Fruit fly (Drosophila melanogaster): Measurements from ENCODE around the gene CG12502.

Gene CG12502

DNA sequence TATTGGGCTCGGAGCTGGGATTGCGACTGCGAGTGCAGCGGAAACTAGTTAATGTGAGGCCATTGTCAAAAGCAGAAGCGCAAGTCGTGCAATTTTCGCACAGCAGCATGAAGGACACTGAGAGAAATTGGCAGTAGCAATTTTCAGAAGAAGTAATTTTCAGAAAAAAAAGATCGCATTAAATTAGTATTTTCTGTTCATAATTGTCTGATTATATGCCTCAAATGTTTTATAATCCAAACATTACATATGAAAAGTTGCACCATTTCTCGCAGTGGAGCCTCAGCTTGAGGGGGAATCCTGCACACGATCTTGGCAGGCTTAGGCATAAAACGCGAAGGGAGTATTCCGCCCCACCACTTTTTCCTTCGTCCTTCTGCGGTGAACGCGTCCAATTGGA lies 39.2 kb downstream of the CG12502 start (continued):
- TF ChIP-seq CG13296 (GFP tag; optimal IDR thresholded peaks at IDR 0.05), result no peak
- no peak for TF ChIP-seq run (tag; optimal IDR thresholded peaks at IDR 0.05)
- TF ChIP-seq CG7786 (GFP tag; optimal IDR thresholded peaks at IDR 0.05), result peak; percentile 34
- TF ChIP-seq CG6272 (GFP tag; IDR thresholded peaks at IDR 0.05), result 0 out of 2 replicates have a peak, but pooled peaks have one; percentile 15
- no peak for TF ChIP-seq unc-4 (GFP tag; IDR thresholded peaks at IDR 0.05; ENCODE audit: partially characterized antibody)
- TF ChIP-seq CG5180 (GFP tag; optimal IDR thresholded peaks at IDR 0.05), result peak; percentile 28
- TF ChIP-seq Gsc (GFP tag; IDR thresholded peaks at IDR 0.05), result peak; percentile 34; the same call in 1 of the 2 replicates
- peak; percentile 83 for TF ChIP-seq CG2712 (tag; optimal IDR thresholded peaks at IDR 0.05)
- TF ChIP-seq CG8388 (GFP tag; optimal IDR thresholded peaks at IDR 0.05), result peak; percentile 76
- peak; percentile 59 for TF ChIP-seq CG8944 (GFP tag; optimal IDR thresholded peaks at IDR 0.05)
- no peak for TF ChIP-seq CkIIα-i1 (GFP tag; IDR thresholded peaks at IDR 0.05)
- peak; percentile 55; the same call in 1 of the 3 replicates for TF ChIP-seq ken (GFP tag; IDR thresholded peaks at IDR 0.05)
- peak; percentile 84 for TF ChIP-seq Ets65A (GFP tag)
- TF ChIP-seq bcd (GFP tag; optimal IDR thresholded peaks at IDR 0.05), result peak; percentile 39
- peak; percentile 87 for TF ChIP-seq Xrp1 (GFP tag; IDR thresholded peaks at IDR 0.05)
- TF ChIP-seq CG32772 (GFP tag; IDR thresholded peaks at IDR 0.05), result peak; percentile 73
- TF ChIP-seq az2 (GFP tag; optimal IDR thresholded peaks at IDR 0.05), result peak; percentile 68
- no peak for TF ChIP-seq D (optimal IDR thresholded peaks at IDR 0.05)
- TF ChIP-seq D (GFP tag; optimal IDR thresholded peaks at IDR 0.05), result peak; percentile 74
- peak; percentile 65; the same call in 1 of the 2 replicates for TF ChIP-seq ranshi (GFP tag; IDR thresholded peaks at IDR 0.05)
- TF ChIP-seq seq (GFP tag; IDR thresholded peaks at IDR 0.05), result peak; percentile 18; the same call in 1 of the 2 replicates
- TF ChIP-seq Hey (tag; optimal IDR thresholded peaks at IDR 0.05), result no peak
- no peak for TF ChIP-seq Dek (tag; optimal IDR thresholded peaks at IDR 0.05)
- peak; percentile 37; the same call in 1 of the 2 replicates for TF ChIP-seq H2.0 (GFP tag; IDR thresholded peaks at IDR 0.05)
- TF ChIP-seq CG3407 (GFP tag; optimal IDR thresholded peaks at IDR 0.05), result peak; percentile 49
- no peak for TF ChIP-seq CG7271 (tag; optimal IDR thresholded peaks at IDR 0.05)
- peak; percentile 20 for TF ChIP-seq trem (tag; optimal IDR thresholded peaks at IDR 0.05)
- TF ChIP-seq CoRest (tag; optimal IDR thresholded peaks at IDR 0.05), result peak; percentile 72
- TF ChIP-seq danr (GFP tag; IDR thresholded peaks at IDR 0.05), result 0 out of 2 replicates have a peak, but pooled peaks have one; percentile 19
- TF ChIP-seq gcm2 (GFP tag; optimal IDR thresholded peaks at IDR 0.05), result peak; percentile 8
- TF ChIP-seq Vsx1 (GFP tag; optimal IDR thresholded peaks at IDR 0.05), result no peak
- TF ChIP-seq prd (optimal IDR thresholded peaks at IDR 0.05), result no peak
- peak; percentile 81 for TF ChIP-seq prd (GFP tag; IDR thresholded peaks at IDR 0.05)
- peak; percentile 43 for TF ChIP-seq CG33213 (GFP tag; optimal IDR thresholded peaks at IDR 0.05)
- TF ChIP-seq CG8359 (GFP tag; optimal IDR thresholded peaks at IDR 0.05; ENCODE audit: borderline replicate concordance), result peak; percentile 44
- TF ChIP-seq peb (GFP tag; IDR thresholded peaks at IDR 0.05), result peak; percentile 57; the same call in 1 of the 2 replicates
- TF ChIP-seq PHDP (tag; optimal IDR thresholded peaks at IDR 0.05), result peak; percentile 56
- TF ChIP-seq ab (GFP tag; optimal IDR thresholded peaks at IDR 0.05), result no peak
- TF ChIP-seq CG10462 (GFP tag; optimal IDR thresholded peaks at IDR 0.05), result peak; percentile 40
- peak; percentile 66 for TF ChIP-seq Oli (tag; optimal IDR thresholded peaks at IDR 0.05)
- peak; percentile 47; the same call in 2 of the 3 replicates for TF ChIP-seq CG17361 (GFP tag; IDR thresholded peaks at IDR 0.05)
- TF ChIP-seq sr (GFP tag; IDR thresholded peaks at IDR 0.05), result no peak
- peak; percentile 50 for TF ChIP-seq CG14667 (GFP tag; IDR thresholded peaks at IDR 0.05)
- peak; percentile 69 for TF ChIP-seq HLH3B (GFP tag; IDR thresholded peaks at IDR 0.05)
- TF ChIP-seq ssp (GFP tag; IDR thresholded peaks at IDR 0.05), result peak; percentile 52
- TF ChIP-seq phol (tag; optimal IDR thresholded peaks at IDR 0.05), result peak; percentile 68
- TF ChIP-seq oc (tag; optimal IDR thresholded peaks at IDR 0.05), result peak; percentile 52
- TF ChIP-seq Ada2b (GFP tag; IDR thresholded peaks at IDR 0.05), result peak; percentile 37; the same call in 1 of the 2 replicates
- TF ChIP-seq CG4707 (GFP tag; optimal IDR thresholded peaks at IDR 0.05), result peak; percentile 44
- TF ChIP-seq eyg (GFP tag; optimal IDR thresholded peaks at IDR 0.05), result no peak
- TF ChIP-seq pum (GFP tag; optimal IDR thresholded peaks at IDR 0.05), result peak; percentile 70
- no peak for TF ChIP-seq ftz-f1 (GFP tag; optimal IDR thresholded peaks at IDR 0.05)
